Worm (Caenorhabditis elegans): ENCODE results near the gene Y39H10A.1.

DNA sequence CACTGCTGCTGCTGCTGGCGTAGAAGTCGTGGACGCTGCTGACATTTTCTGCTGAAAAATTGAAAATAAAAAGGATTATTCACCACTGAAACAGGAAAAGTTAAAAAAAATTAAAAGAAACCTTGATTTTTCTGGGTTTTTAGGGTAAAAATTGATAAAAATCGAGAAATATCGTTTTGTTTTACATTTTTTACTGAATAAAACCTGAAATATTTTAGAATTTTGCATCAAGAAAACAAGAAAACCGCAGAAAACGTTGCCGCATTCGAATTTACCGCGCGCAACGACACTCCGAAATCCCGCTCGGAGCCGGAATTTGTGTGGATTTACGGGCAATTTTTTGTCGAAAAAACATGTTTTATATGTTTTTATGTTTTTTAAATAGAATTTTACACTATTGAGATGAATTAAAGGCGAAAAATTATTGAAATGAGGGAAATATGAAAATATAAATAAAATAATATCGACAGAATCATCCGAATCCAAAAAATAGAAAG lies 7.5 kb upstream of the Y39H10A.1 start, which contains the start of gene chk-1:
- TF ChIP-seq alr-1 (tag; optimal IDR thresholded peaks at IDR 0.05): no peak
- no peak for TF ChIP-seq nhr-11 (tag; optimal IDR thresholded peaks at IDR 0.05)
- peak; percentile 12 for TF ChIP-seq mab-5 (tag; optimal IDR thresholded peaks at IDR 0.05)
- TF ChIP-seq zag-1 (tag; optimal IDR thresholded peaks at IDR 0.05): no peak
- TF ChIP-seq F13H6.1 (tag; optimal IDR thresholded peaks at IDR 0.05): peak; percentile 49
